Worm (Caenorhabditis elegans) whole organism, L4/young adult: ENCODE results near the gene egl-9.

Experiments
- dao-5 ChIP-seq: sonication (generic microtip); optimal IDR thresholded peaks from 2 replicates; lab custom pipeline; 2016; ENCODE audit warnings: missing genotype, missing genetic modification characterization, moderate library complexity, missing compliant biosample characterization
- him-1 ChIP-seq: sonication (generic microtip); optimal IDR thresholded peaks from 2 replicates; lab custom pipeline; 2016; ENCODE audit warnings: missing genotype, missing genetic modification reagents, missing genetic modification characterization, missing compliant biosample characterization

- TF ChIP-seq dao-5 (no peak), him-1 (tag; lab: Kevin White, UChicago) (no peak)
Observed at ce11 chrV:10503893-10504292, 35.6 kb downstream of the egl-9 start, which contains the start of gene C35A5.10.
